Fruit fly (Drosophila melanogaster) whole organism, embryonic: ENCODE results near the gene Iyd.

Experiments
- BtbVII ChIP-seq: fragments of 200-800 bp; sonication (Bioruptor generic); optimal IDR thresholded peaks from 3 replicates; lab custom pipeline; 2017; ENCODE audit warnings: missing biosample characterization, mild to moderate bottlenecking, missing genetic modification characterization
- Bteb2 ChIP-seq: fragments of 200-800 bp; sonication (Bioruptor generic); optimal IDR thresholded peaks from 2 replicates; lab custom pipeline; 2016; ENCODE audit warnings: missing biosample characterization, missing genetic modification characterization
- CG10274 ChIP-seq: fragments of 200-800 bp; sonication (Bioruptor generic); optimal IDR thresholded peaks from 3 replicates; lab custom pipeline; 2017; ENCODE audit warnings: missing biosample characterization, mild to moderate bottlenecking, missing genetic modification characterization
- CG12219 ChIP-seq: fragments of 200-800 bp; sonication (Bioruptor generic); optimal IDR thresholded peaks from 3 replicates; lab custom pipeline; 2018; ENCODE audit warnings: missing biosample characterization, mild to moderate bottlenecking, missing genetic modification characterization
- CG12391 ChIP-seq: fragments of 200-800 bp; sonication (Bioruptor generic); optimal IDR thresholded peaks from 3 replicates; lab custom pipeline; 2018; ENCODE audit warnings: missing biosample characterization, mild to moderate bottlenecking, missing genetic modification characterization, moderate library complexity
- CG14860 ChIP-seq: fragments of 200-800 bp; sonication (Bioruptor generic); IDR thresholded peaks from 3 replicates; pipeline ENCODE4 v1.3.6; 2022; ENCODE audit warnings: missing biosample characterization, missing genetic modification characterization; ENCODE audit not compliant: partially characterized antibody
- CG17328 ChIP-seq: fragments of 200-800 bp; sonication (Bioruptor generic); IDR thresholded peaks from 2 replicates; pipeline ENCODE4 v1.3.6; 2022; ENCODE audit warnings: missing biosample characterization, missing genetic modification characterization
- CG18476 ChIP-seq: fragments of 200-800 bp; sonication (Bioruptor generic); optimal IDR thresholded peaks from 2 replicates; lab custom pipeline; 2016; ENCODE audit warnings: missing biosample characterization, mild to moderate bottlenecking, missing genetic modification characterization
- CG18599 ChIP-seq: fragments of 200-800 bp; sonication (Bioruptor generic); optimal IDR thresholded peaks from 3 replicates; lab custom pipeline; 2017; ENCODE audit warnings: missing biosample characterization, missing genetic modification characterization, mild to moderate bottlenecking, moderate library complexity, missing genetic modification reagents
- CG2116 ChIP-seq: fragments of 200-800 bp; sonication (Bioruptor generic); optimal IDR thresholded peaks from 3 replicates; lab custom pipeline; 2018; ENCODE audit warnings: missing biosample characterization, mild to moderate bottlenecking, missing genetic modification characterization
- CG30020 ChIP-seq: fragments of 200-800 bp; optimal IDR thresholded peaks from 2 replicates; lab custom pipeline; 2019; ENCODE audit warnings: missing biosample characterization, mild to moderate bottlenecking, missing genetic modification characterization, moderate library complexity
- CG4282 ChIP-seq: fragments of 200-800 bp; sonication (Bioruptor generic); optimal IDR thresholded peaks from 2 replicates; lab custom pipeline; 2016; ENCODE audit warnings: missing biosample characterization, missing genetic modification characterization
- CG4707 ChIP-seq: fragments of 200-800 bp; sonication (Bioruptor generic); optimal IDR thresholded peaks from 2 replicates; lab custom pipeline; 2018; ENCODE audit warnings: missing biosample characterization, mild to moderate bottlenecking, missing genetic modification characterization, moderate library complexity
- CG4820 ChIP-seq: fragments of 200-800 bp; sonication (Bioruptor generic); optimal IDR thresholded peaks from 3 replicates; lab custom pipeline; 2016; ENCODE audit warnings: missing biosample characterization, missing genetic modification characterization
- CG6813 ChIP-seq: fragments of 200-800 bp; sonication (Bioruptor generic); optimal IDR thresholded peaks from 2 replicates; lab custom pipeline; 2017; ENCODE audit warnings: missing biosample characterization, missing genetic modification characterization, mild to moderate bottlenecking, moderate library complexity, missing genetic modification reagents
- CG7271 ChIP-seq: fragments of 200-800 bp; sonication (Bioruptor generic); optimal IDR thresholded peaks from 2 replicates; lab custom pipeline; 2018; ENCODE audit warnings: missing biosample characterization, mild to moderate bottlenecking, missing genetic modification characterization, moderate library complexity
- CG8290 ChIP-seq, 3 experiments: fragments of 200-800 bp; sonication (Bioruptor generic); optimal IDR thresholded peaks; 2 replicates each; lab custom pipeline; 2016 to 2019; ENCODE audit warnings: missing biosample characterization in 3 of 3, missing genetic modification characterization in 3 of 3, mild to moderate bottlenecking in 2 of 3, moderate library complexity in 1 of 3
- CG9215 ChIP-seq: fragments of 200-800 bp; sonication (Bioruptor generic); IDR thresholded peaks from 2 replicates; pipeline ENCODE4 v1.3.6; 2022; ENCODE audit warnings: missing biosample characterization, missing genetic modification characterization
- D ChIP-seq, 2 experiments: fragments of 200-800 bp in 1 of 2; fragments of >200 bp in 1 of 2; sonication (Bioruptor generic) in 1 of 2; optimal IDR thresholded peaks; 2 replicates in 1 of 2; 3 replicates in 1 of 2; lab custom pipeline; 2017; ENCODE audit warnings: mild to moderate bottlenecking in 1 of 2, missing biosample characterization in 1 of 2, missing genetic modification characterization in 1 of 2, missing genetic modification reagents in 1 of 2
- Dad ChIP-seq: fragments of 200-800 bp; sonication (Bioruptor generic); optimal IDR thresholded peaks from 3 replicates; lab custom pipeline; 2016; ENCODE audit warnings: missing biosample characterization, missing genetic modification characterization
- Dek ChIP-seq: fragments of 200-800 bp; sonication (Bioruptor generic); optimal IDR thresholded peaks from 3 replicates; lab custom pipeline; 2019; ENCODE audit warnings: missing biosample characterization, mild to moderate bottlenecking, missing genetic modification characterization, moderate library complexity
- Dip3 ChIP-seq: fragments of 200-800 bp; sonication (Bioruptor generic); optimal IDR thresholded peaks from 3 replicates; lab custom pipeline; 2016; ENCODE audit warnings: missing biosample characterization, missing genetic modification characterization
- Elba2 ChIP-seq: fragments of 200-800 bp; sonication (Bioruptor generic); optimal IDR thresholded peaks from 3 replicates; lab custom pipeline; 2016; ENCODE audit warnings: missing biosample characterization, missing genetic modification characterization
- GATAe ChIP-seq: fragments of 200-800 bp; sonication (Bioruptor generic); conservative IDR thresholded peaks from 2 replicates; pipeline ENCODE4 v1.3.6; 2022; ENCODE audit warnings: missing biosample characterization, missing genetic modification characterization
- Lim3 ChIP-seq: fragments of 200-800 bp; sonication (Bioruptor generic); IDR thresholded peaks from 2 replicates; pipeline ENCODE4 v1.3.6; 2022; ENCODE audit warnings: missing biosample characterization, missing genetic modification characterization
- MESR4 ChIP-seq: fragments of 200-800 bp; sonication (Bioruptor generic); optimal IDR thresholded peaks from 2 replicates; lab custom pipeline; 2018; ENCODE audit warnings: missing biosample characterization, mild to moderate bottlenecking, missing genetic modification characterization, moderate library complexity
- Nf-YA ChIP-seq: fragments of 200-800 bp; sonication (Bioruptor generic); IDR thresholded peaks from 2 replicates; pipeline ENCODE4 v1.3.6; 2022; ENCODE audit warnings: missing biosample characterization, missing genetic modification characterization
- Poxn ChIP-seq: fragments of 200-800 bp; sonication (Bioruptor generic); IDR thresholded peaks from 2 replicates; pipeline ENCODE4 v1.3.6; 2022; ENCODE audit warnings: missing biosample characterization, missing genetic modification characterization
- Sry-β ChIP-seq: fragments of 200-800 bp; sonication (Bioruptor generic); optimal IDR thresholded peaks from 2 replicates; lab custom pipeline; 2018; ENCODE audit warnings: missing biosample characterization, mild to moderate bottlenecking, missing genetic modification characterization, moderate library complexity
- Sry-δ ChIP-seq: fragments of 200-800 bp; sonication (Bioruptor generic); optimal IDR thresholded peaks from 2 replicates; lab custom pipeline; 2016; ENCODE audit warnings: missing biosample characterization, missing genetic modification characterization
- Xbp1 ChIP-seq: fragments of 200-800 bp; sonication (Bioruptor generic); optimal IDR thresholded peaks from 3 replicates; lab custom pipeline; 2016; ENCODE audit warnings: missing biosample characterization, mild to moderate bottlenecking, missing genetic modification characterization
- Xrp1 ChIP-seq: fragments of 200-800 bp; sonication (Bioruptor generic); IDR thresholded peaks from 2 replicates; pipeline ENCODE4 v1.3.6; 2022; ENCODE audit warnings: missing biosample characterization, missing genetic modification characterization
- bcd ChIP-seq: fragments of 200-800 bp; sonication (Bioruptor generic); optimal IDR thresholded peaks from 2 replicates; lab custom pipeline; 2017; ENCODE audit warnings: missing biosample characterization, mild to moderate bottlenecking, missing genetic modification characterization
- en ChIP-seq: fragments of 200-800 bp; sonication (Bioruptor generic); optimal IDR thresholded peaks from 2 replicates; lab custom pipeline; 2016; ENCODE audit warnings: missing biosample characterization, missing genetic modification characterization
- eyg ChIP-seq: fragments of 200-800 bp; sonication (Bioruptor generic); optimal IDR thresholded peaks from 3 replicates; lab custom pipeline; 2016; ENCODE audit warnings: missing biosample characterization, missing genetic modification characterization
- ftz-f1 ChIP-seq: fragments of 200-800 bp; sonication (Bioruptor generic); optimal IDR thresholded peaks from 2 replicates; lab custom pipeline; 2016; ENCODE audit warnings: missing biosample characterization, missing genetic modification characterization
- hbn ChIP-seq: fragments of 200-800 bp; sonication (Bioruptor generic); IDR thresholded peaks from 2 replicates; pipeline ENCODE4 v1.3.6; 2022; ENCODE audit warnings: missing biosample characterization, missing genetic modification characterization; ENCODE audit not compliant: partially characterized antibody
- lilli ChIP-seq: fragments of 200-800 bp; sonication (Bioruptor generic); optimal IDR thresholded peaks from 3 replicates; lab custom pipeline; 2016; ENCODE audit warnings: missing biosample characterization, missing genetic modification characterization
- lola ChIP-seq, 3 experiments: fragments of >200 bp in 2 of 3; fragments of 200-800 bp in 1 of 3; sonication (Bioruptor generic) in 1 of 3; optimal IDR thresholded peaks; 2 replicates each; lab custom pipeline; 2017 to 2019; ENCODE audit warnings: missing biosample characterization in 3 of 3, missing genetic modification characterization in 3 of 3, mild to moderate bottlenecking in 1 of 3, moderate library complexity in 1 of 3
- org-1 ChIP-seq: fragments of 200-800 bp; sonication (Bioruptor generic); optimal IDR thresholded peaks from 2 replicates; lab custom pipeline; 2017; ENCODE audit warnings: missing biosample characterization, missing genetic modification characterization
- prd ChIP-seq, 3 experiments: fragments of >200 bp in 2 of 3; fragments of 200-800 bp in 1 of 3; sonication (Bioruptor generic) in 1 of 3; optimal IDR thresholded peaks in 2 of 3; IDR thresholded peaks in 1 of 3; 2 replicates in 2 of 3; 3 replicates in 1 of 3; pipeline versions ENCODE4 v1.3.6 to Lab custom; 2017 to 2022; ENCODE audit warnings: missing biosample characterization in 1 of 3, missing genetic modification characterization in 1 of 3
- pum ChIP-seq: fragments of 200-800 bp; sonication (Bioruptor generic); optimal IDR thresholded peaks from 2 replicates; lab custom pipeline; 2016; ENCODE audit warnings: missing biosample characterization, missing genetic modification characterization
- row ChIP-seq: fragments of 200-800 bp; sonication (Bioruptor generic); IDR thresholded peaks from 3 replicates; pipeline ENCODE4 v1.3.6; 2022; ENCODE audit warnings: missing biosample characterization, missing genetic modification characterization
- sob ChIP-seq: fragments of 200-800 bp; sonication (Bioruptor generic); IDR thresholded peaks from 2 replicates; pipeline ENCODE4 v1.3.6; 2022; ENCODE audit warnings: missing biosample characterization, missing genetic modification characterization
- ssp ChIP-seq: fragments of 200-800 bp; sonication (Bioruptor generic); IDR thresholded peaks from 2 replicates; pipeline ENCODE4 v1.3.6; 2022; ENCODE audit warnings: missing biosample characterization, missing genetic modification characterization
- sug ChIP-seq: fragments of 200-800 bp; optimal IDR thresholded peaks from 2 replicates; lab custom pipeline; 2019; ENCODE audit warnings: missing biosample characterization, mild to moderate bottlenecking, missing genetic modification characterization, moderate library complexity
- zfh2 ChIP-seq: fragments of 200-800 bp; sonication (Bioruptor generic); optimal IDR thresholded peaks from 2 replicates; lab custom pipeline; 2016; ENCODE audit warnings: missing biosample characterization, missing genetic modification characterization

The Iyd gene

DNA sequence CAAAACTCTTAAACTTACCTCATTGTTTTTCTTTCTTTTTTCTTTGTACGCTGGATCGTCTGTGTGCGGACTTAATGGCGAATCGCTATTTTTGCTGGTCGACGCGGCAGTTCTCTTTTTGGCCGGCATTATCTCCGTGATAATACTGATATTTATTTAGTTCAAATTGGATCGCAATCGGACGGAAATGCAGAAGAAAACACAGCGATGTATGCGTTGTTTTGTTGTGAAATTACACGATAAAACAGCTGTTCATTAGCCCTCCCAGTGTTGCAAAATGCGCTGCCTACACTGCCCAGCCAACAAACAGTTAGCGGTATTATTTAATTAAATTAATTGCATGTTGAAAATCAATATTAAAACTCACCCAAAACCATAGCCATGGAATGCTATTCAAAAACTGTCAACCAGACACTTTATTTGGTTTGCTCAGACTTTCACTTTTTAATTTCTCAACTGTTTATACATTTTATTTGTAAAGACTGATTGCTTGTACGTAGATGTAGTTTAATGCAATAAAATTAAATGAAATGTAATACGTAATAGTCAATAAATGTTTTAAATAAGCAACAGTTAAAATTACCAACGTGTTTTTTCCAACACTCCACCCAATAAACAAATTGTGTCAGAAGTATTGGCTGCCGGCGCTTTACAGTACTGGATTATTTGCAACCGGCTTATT is 2.1 kb upstream of the Iyd start, which contains the start of the genes Irbp18 and APP-BP1 (continued):
- TF ChIP-seq Dip3 (GFP tag; lab: Kevin White, UChicago), result peak; percentile 96
- TF ChIP-seq CG4707 (GFP tag; lab: Kevin White, UChicago), result peak; percentile 63
- peak; percentile 50 for TF ChIP-seq Poxn (GFP tag; lab: Robert Waterston, UW)
- TF ChIP-seq CG30020 (tag; lab: Kevin White, UChicago), result peak; percentile 79
- TF ChIP-seq CG9215 (GFP tag; lab: Robert Waterston, UW), result peak; percentile 86
- TF ChIP-seq CG7271 (tag; lab: Kevin White, UChicago), result peak; percentile 55
- TF ChIP-seq org-1, result peak; percentile 91
- TF ChIP-seq BtbVII, result peak; percentile 91
- peak; percentile 83 for TF ChIP-seq en (GFP tag; lab: Kevin White, UChicago)
- peak; percentile 96 for TF ChIP-seq Xbp1 (GFP tag; lab: Kevin White, UChicago)
- TF ChIP-seq D (optimal IDR thresholded peaks at IDR 0.05; lab: Kevin White, UChicago), result no peak
- TF ChIP-seq D (GFP tag; optimal IDR thresholded peaks at IDR 0.05; lab: Kevin White, UChicago), result peak; percentile 92
- TF ChIP-seq CG17328 (GFP tag; lab: Robert Waterston, UW), result peak; percentile 81
- peak; percentile 97 for TF ChIP-seq lilli (GFP tag; lab: Kevin White, UChicago)
- TF ChIP-seq CG4820, result peak; percentile 93
- TF ChIP-seq CG4282 (GFP tag; lab: Kevin White, UChicago), result peak; percentile 89
- TF ChIP-seq ftz-f1 (GFP tag; lab: Kevin White, UChicago), result peak; percentile 16
- TF ChIP-seq MESR4, result peak; percentile 31
- TF ChIP-seq Dek (tag; lab: Kevin White, UChicago), result peak; percentile 92
- TF ChIP-seq CG6813 (GFP tag; lab: Kevin White, UChicago), result peak; percentile 83
- TF ChIP-seq CG8290 (GFP tag; optimal IDR thresholded peaks at IDR 0.05; lab: Kevin White, UChicago), result peak; percentile 87
- TF ChIP-seq CG8290 (tag; optimal IDR thresholded peaks at IDR 0.05; lab: Kevin White, UChicago), result peak; percentile 81 to 92
- TF ChIP-seq Sry-β, result peak; percentile 37
- TF ChIP-seq CG12219 (GFP tag; lab: Kevin White, UChicago), result peak; percentile 91
- TF ChIP-seq ssp, result peak; percentile 66
- peak; percentile 93 for TF ChIP-seq Xrp1 (GFP tag; lab: Robert Waterston, UW)
- peak; percentile 89 for TF ChIP-seq sug (tag; lab: Kevin White, UChicago)
- TF ChIP-seq row, result peak; percentile 88
- peak; percentile 96 for TF ChIP-seq zfh2 (GFP tag; lab: Kevin White, UChicago)
- peak; percentile 93 for TF ChIP-seq pum
- peak; percentile 96 for TF ChIP-seq CG18476 (GFP tag; lab: Kevin White, UChicago)
- TF ChIP-seq Nf-YA (GFP tag; lab: Robert Waterston, UW), result peak; percentile 61
- peak; percentile 95 for TF ChIP-seq CG18599 (GFP tag; lab: Kevin White, UChicago)
- TF ChIP-seq bcd (GFP tag; lab: Kevin White, UChicago), result peak; percentile 95
- no peak for TF ChIP-seq prd (optimal IDR thresholded peaks at IDR 0.05; lab: Kevin White, UChicago)
- TF ChIP-seq prd (GFP tag; IDR thresholded peaks at IDR 0.05; lab: Robert Waterston, UW), result peak; percentile 89
- peak; percentile 88 for TF ChIP-seq CG2116 (GFP tag; lab: Kevin White, UChicago)
- TF ChIP-seq lola (GFP tag; optimal IDR thresholded peaks at IDR 0.05; lab: Kevin White, UChicago), result peak in 1 of 3 experiments; percentile 92
- peak; percentile 79 for TF ChIP-seq eyg (GFP tag; lab: Kevin White, UChicago)
- TF ChIP-seq sob (GFP tag; lab: Robert Waterston, UW), result peak; percentile 92
- TF ChIP-seq Lim3 (GFP tag; lab: Robert Waterston, UW), result peak; percentile 47; the same call in 1 of the 2 replicates
- peak; percentile 60 for TF ChIP-seq Sry-δ (GFP tag; lab: Kevin White, UChicago)
- TF ChIP-seq Dad, result peak; percentile 94
- TF ChIP-seq CG14860 (GFP tag; lab: Robert Waterston, UW), result no peak
- peak; percentile 78 for TF ChIP-seq CG10274 (GFP tag; lab: Kevin White, UChicago)
- TF ChIP-seq Bteb2 (GFP tag; lab: Kevin White, UChicago), result peak; percentile 94
- 0 out of 2 replicates have a peak, but pooled peaks have one; percentile 25 for TF ChIP-seq hbn (GFP tag; lab: Robert Waterston, UW)
- TF ChIP-seq Elba2 (GFP tag; lab: Kevin White, UChicago), result peak; percentile 97
- TF ChIP-seq CG12391 (tag; lab: Kevin White, UChicago), result peak; percentile 96
- TF ChIP-seq GATAe (GFP tag; lab: Robert Waterston, UW), result no peak; the same call in 1 of the 2 replicates
